Worm (Caenorhabditis elegans) whole organism, early embryonic: Measurements from ENCODE around the gene F13A2.10.
"Not testable (repeated sequence)": the region's sequence is repeated elsewhere in the genome, so short reads cannot be mapped to it uniquely, and the experiment has no call there.

Source experiments
- B0310.2 ChIP-seq: sonication (generic microtip); optimal IDR thresholded peaks from 2 replicates; lab custom pipeline; 2016; ENCODE audit warnings: mild to moderate bottlenecking, missing genetic modification characterization, missing compliant biosample characterization
- F13C5.2 ChIP-seq: sonication (generic microtip); optimal IDR thresholded peaks from 2 replicates; lab custom pipeline; 2017; ENCODE audit warnings: mild to moderate bottlenecking, missing genetic modification characterization, inconsistent platforms, missing compliant biosample characterization
- aly-1 ChIP-seq: sonication (generic microtip); optimal IDR thresholded peaks from 2 replicates; lab custom pipeline; 2016; ENCODE audit warnings: missing genetic modification characterization, missing compliant biosample characterization
- ama-1 ChIP-seq: fragments of 150-350 bp; optimal IDR thresholded peaks from 2 replicates; lab custom pipeline; 2014
- ceh-13 ChIP-seq: fragments of 200-800 bp; sonication (Bioruptor generic); optimal IDR thresholded peaks from 2 replicates; lab custom pipeline; 2018; ENCODE audit warnings: mild to moderate bottlenecking, missing genetic modification characterization, missing compliant biosample characterization
- ceh-36 ChIP-seq: sonication (generic microtip); optimal IDR thresholded peaks from 2 replicates; lab custom pipeline; 2016; ENCODE audit warnings: missing genetic modification characterization, inconsistent platforms, missing compliant biosample characterization
- ets-7 ChIP-seq: sonication (generic microtip); optimal IDR thresholded peaks from 2 replicates; lab custom pipeline; 2016; ENCODE audit warnings: missing genotype, missing genetic modification characterization, missing compliant biosample characterization
- flt-1 ChIP-seq: fragments of 200-800 bp; sonication (Bioruptor generic); IDR thresholded peaks from 2 replicates; pipeline ENCODE4 v1.3.6; 2022; ENCODE audit warnings: missing genetic modification characterization, missing compliant biosample characterization
- hmbx-1 ChIP-seq: sonication (generic microtip); optimal IDR thresholded peaks from 2 replicates; lab custom pipeline; 2016; ENCODE audit warnings: mild to moderate bottlenecking, missing genetic modification characterization, missing compliant biosample characterization
- hmg-4 ChIP-seq: fragments of 200-800 bp; sonication (Bioruptor generic); optimal IDR thresholded peaks from 2 replicates; lab custom pipeline; 2018; ENCODE audit warnings: mild to moderate bottlenecking, missing genetic modification characterization, missing compliant biosample characterization
- hnd-1 ChIP-seq: sonication (generic microtip); optimal IDR thresholded peaks from 2 replicates; lab custom pipeline; 2016; ENCODE audit warnings: missing genetic modification characterization, missing compliant biosample characterization
- pes-1 ChIP-seq: fragments of 200-800 bp; sonication (Bioruptor generic); IDR thresholded peaks from 2 replicates; pipeline ENCODE4 v1.3.6; 2022; ENCODE audit warnings: missing genetic modification reagents, missing genetic modification characterization, missing compliant biosample characterization
- scrt-1 ChIP-seq: fragments of 200-800 bp; sonication (Bioruptor generic); IDR thresholded peaks from 2 replicates; pipeline ENCODE4 v1.3.6; 2022; ENCODE audit warnings: missing genetic modification characterization, missing compliant biosample characterization
- tbx-11 ChIP-seq: fragments of 200-800 bp; sonication (Bioruptor generic); IDR thresholded peaks from 2 replicates; pipeline ENCODE4 v1.3.6; 2022; ENCODE audit warnings: missing genetic modification characterization, missing compliant biosample characterization
- tbx-37 ChIP-seq: fragments of 200-800 bp; sonication (Bioruptor generic); conservative IDR thresholded peaks from 2 replicates; pipeline ENCODE4 v1.3.6; 2022; ENCODE audit warnings: missing genetic modification reagents, missing genetic modification characterization, missing compliant biosample characterization
- tra-4 ChIP-seq: sonication (generic microtip); optimal IDR thresholded peaks from 2 replicates; lab custom pipeline; 2017; ENCODE audit warnings: missing genetic modification characterization, missing compliant biosample characterization

F13A2.10 gene

ce11 chrV:4341736-4342135 lies 44.3 kb downstream of the F13A2.10 start:
- TF ChIP-seq hnd-1 (no peak), aly-1 (tag; lab: Kevin White, UChicago) (no peak), ceh-36 (tag; lab: Kevin White, UChicago) (no peak), F13C5.2 (tag; lab: Kevin White, UChicago) (no peak), tbx-11 (GFP tag; lab: Robert Waterston, UW) (no peak), ama-1 (lab: Kevin White, UChicago) (no peak), hmbx-1 (tag; lab: Kevin White, UChicago) (no peak), B0310.2 (tag; lab: Kevin White, UChicago) (no peak), scrt-1 (no peak), pes-1 (GFP tag; lab: Robert Waterston, UW) (no peak), tra-4 (tag; lab: Kevin White, UChicago) (no peak), hmg-4 (GFP tag; lab: Kevin White, UChicago) (no peak), ceh-13 (GFP tag; lab: Kevin White, UChicago) (no peak), flt-1 (no peak), tbx-37 (GFP tag; lab: Robert Waterston, UW) (no peak)

DNA sequence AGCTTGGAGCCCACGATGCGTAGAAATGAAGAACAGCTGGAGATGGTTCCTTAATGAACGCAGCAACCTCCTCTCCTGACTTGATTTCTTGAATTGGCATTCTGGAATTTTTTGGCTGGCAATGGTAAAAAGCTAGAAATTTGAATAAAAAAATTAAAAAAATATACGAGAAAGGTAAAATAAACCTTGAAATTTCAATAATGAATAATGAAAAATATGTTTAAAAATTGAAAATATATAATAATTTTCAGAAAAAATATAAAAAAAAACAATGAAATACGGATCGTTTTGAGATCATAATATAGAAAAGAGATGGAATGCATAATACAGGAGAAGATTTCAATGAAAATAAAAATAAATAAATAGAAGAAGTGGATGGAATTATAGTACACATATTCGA lies 44.9 kb downstream of the F13A2.10 start, which contains the start of gene glrx-3:
TSS of gene glrx-3 (minus strand) at position 101 of the 400 bp plus-strand sequence.
- no peak for TF ChIP-seq tbx-11 (GFP tag; lab: Robert Waterston, UW)
- no peak for TF ChIP-seq tbx-37 (GFP tag; lab: Robert Waterston, UW)
- no peak for TF ChIP-seq flt-1
- TF ChIP-seq scrt-1, result no peak
- no peak for TF ChIP-seq B0310.2 (tag; lab: Kevin White, UChicago)
- TF ChIP-seq ceh-36 (tag; lab: Kevin White, UChicago), result no peak
- no peak for TF ChIP-seq ceh-13 (GFP tag; lab: Kevin White, UChicago)
- TF ChIP-seq tra-4 (tag; lab: Kevin White, UChicago), result no peak
- no peak for TF ChIP-seq ama-1 (lab: Kevin White, UChicago)
- no peak for TF ChIP-seq hmbx-1 (tag; lab: Kevin White, UChicago)
- TF ChIP-seq hmg-4 (GFP tag; lab: Kevin White, UChicago), result no peak
- TF ChIP-seq pes-1 (GFP tag; lab: Robert Waterston, UW), result no peak
- no peak for TF ChIP-seq aly-1 (tag; lab: Kevin White, UChicago)
- TF ChIP-seq ets-7 (tag; lab: Kevin White, UChicago), result no peak
- no peak for TF ChIP-seq hnd-1
- no peak for TF ChIP-seq F13C5.2 (tag; lab: Kevin White, UChicago)

ce11 chrV:4339479-4339878 lies 46.6 kb downstream of the F13A2.10 start:
- TF ChIP-seq ets-7 (tag; lab: Kevin White, UChicago), result no peak
- TF ChIP-seq tra-4 (tag; lab: Kevin White, UChicago), result no peak
- TF ChIP-seq flt-1, result no peak
- no peak for TF ChIP-seq pes-1 (GFP tag; lab: Robert Waterston, UW)
- TF ChIP-seq F13C5.2 (tag; lab: Kevin White, UChicago), result no peak

ce11 chrV:4336462-4336861 lies 49.6 kb downstream of the F13A2.10 start, which contains the start of gene irld-1:
Gene irld-1 (plus strand): TSS chrV:4336762.
- TF ChIP-seq ceh-13 (GFP tag; lab: Kevin White, UChicago); scrt-1; F13C5.2 (tag; lab: Kevin White, UChicago): not testable (repeated sequence)
